Worm (Caenorhabditis elegans) whole organism, young adult: ENCODE data around the gene VY10G11R.1.
"Not testable (repeated sequence)": the region's sequence is repeated elsewhere in the genome, so short reads cannot be mapped to it uniquely, and the experiment has no call there.

ENCODE experiments used
- B0336.3 ChIP-seq: fragments of 200-800 bp; sonication (Bioruptor generic); IDR thresholded peaks from 2 replicates; pipeline ENCODE4 v1.3.6; 2022; ENCODE audit warnings: missing genetic modification characterization, missing compliant biosample characterization
- snpc-4 ChIP-seq, 5 experiments: fragments of 150-350 bp in 1 of 5; sonication (generic microtip) in 4 of 5; optimal IDR thresholded peaks; 2 replicates each; lab custom pipeline; 2014 to 2018; ENCODE audit warnings: missing genetic modification characterization in 5 of 5, missing biosample characterization in 3 of 5, antibody characterized with exemption in 2 of 5, mild to moderate bottlenecking in 2 of 5, missing compliant biosample characterization in 2 of 5, missing genotype in 2 of 5, moderate library complexity in 2 of 5, missing genetic modification reagents in 1 of 5
- zfh-2 ChIP-seq: fragments of 200-800 bp; sonication (Bioruptor generic); conservative IDR thresholded peaks from 2 replicates; pipeline ENCODE4 v1.3.6; 2022; ENCODE audit warnings: missing genetic modification reagents, missing genetic modification characterization, missing compliant biosample characterization

ce11 chrIV:16440446-16441049 lies 30.2 kb downstream of the VY10G11R.1 start:
- not testable (repeated sequence) for TF ChIP-seq B0336.3 (GFP tag; lab: Robert Waterston, UW); snpc-4 (GFP tag; optimal IDR thresholded peaks at IDR 0.05; lab: Kevin White, UChicago); zfh-2 (GFP tag; lab: Robert Waterston, UW)
- TF ChIP-seq snpc-4 (tag; optimal IDR thresholded peaks at IDR 0.05; lab: Kevin White, UChicago) = peak in 2 of 4 experiments; percentile 76 to 94
